Worm (Caenorhabditis elegans): ENCODE results near the gene Y51A2B.2.

Gene Y51A2B.2

DNA sequence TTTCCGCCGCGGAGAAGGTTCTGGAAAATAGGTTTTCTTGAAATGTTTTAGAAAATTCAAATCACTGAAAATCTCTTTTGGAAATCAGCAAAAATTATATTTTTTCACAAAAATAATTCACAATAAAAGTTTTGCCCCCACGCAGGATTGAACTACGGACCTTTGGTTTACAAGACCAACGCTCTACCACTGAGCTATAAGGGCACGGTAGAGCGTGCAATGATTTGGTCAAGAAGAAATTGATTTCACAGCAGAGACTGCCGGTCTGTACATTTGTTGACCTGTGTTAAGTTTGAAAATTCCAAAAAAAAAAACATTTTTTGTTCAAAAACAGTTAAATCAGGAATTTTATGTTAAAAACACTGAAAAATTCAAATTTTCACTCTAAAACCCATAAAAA lies 38.1 kb downstream of the Y51A2B.2 start (continued):
- TF ChIP-seq ztf-28 (GFP tag; IDR thresholded peaks at IDR 0.05), result no peak
- TF ChIP-seq akir-1 (GFP tag; optimal IDR thresholded peaks at IDR 0.05), result no peak
- TF ChIP-seq atf-7 (tag; optimal IDR thresholded peaks at IDR 0.05), result no peak
- no peak for TF ChIP-seq Y67H2A.10 (GFP tag; conservative IDR thresholded peaks at IDR 0.05)
- TF ChIP-seq rec-8 (tag; optimal IDR thresholded peaks at IDR 0.05), result peak in 1 of 2 experiments; percentile 33
- 0 out of 2 replicates have a peak, but pooled peaks have one; percentile 20 for TF ChIP-seq attf-3 (GFP tag; conservative IDR thresholded peaks at IDR 0.05)
- TF ChIP-seq Y53F4B.3 (GFP tag; IDR thresholded peaks at IDR 0.05), result no peak; the same call in 1 of the 2 replicates
- no peak for TF ChIP-seq ceh-58 (GFP tag; IDR thresholded peaks at IDR 0.05)
- peak; percentile 67 for TF ChIP-seq die-1 (tag; optimal IDR thresholded peaks at IDR 0.05)
- TF ChIP-seq ccch-3 (GFP tag; optimal IDR thresholded peaks at IDR 0.05), result no peak
- TF ChIP-seq madf-6 (GFP tag; IDR thresholded peaks at IDR 0.05), result peak; percentile 60; the same call in 1 of the 2 replicates
- TF ChIP-seq hrde-1 (tag; optimal IDR thresholded peaks at IDR 0.05; ENCODE audit: borderline replicate concordance), result no peak
- peak; percentile 23 for TF ChIP-seq F23B12.7 (tag; optimal IDR thresholded peaks at IDR 0.05; ENCODE audit: insufficient read depth)
- TF ChIP-seq T07F8.4 (tag; optimal IDR thresholded peaks at IDR 0.05), result peak; percentile 1
- no peak for TF ChIP-seq cebp-2 (GFP tag; IDR thresholded peaks at IDR 0.05)
- TF ChIP-seq mcd-1 (GFP tag; IDR thresholded peaks at IDR 0.05), result no peak
- no peak for TF ChIP-seq B0035.1 (tag; optimal IDR thresholded peaks at IDR 0.05)
- no peak for TF ChIP-seq egl-18 (GFP tag; IDR thresholded peaks at IDR 0.05)
- TF ChIP-seq dpl-1 (GFP tag; optimal IDR thresholded peaks at IDR 0.05), result no peak
- TF ChIP-seq ZK185.1 (tag; optimal IDR thresholded peaks at IDR 0.05; ENCODE audit: poor library complexity, severe bottlenecking), result no peak
- no peak for TF ChIP-seq F33H1.4 (GFP tag; IDR thresholded peaks at IDR 0.05)
- no peak for TF ChIP-seq F39B2.1 (GFP tag; IDR thresholded peaks at IDR 0.05)
- TF ChIP-seq tlf-1 (GFP tag; optimal IDR thresholded peaks at IDR 0.05), result no peak
- no peak for TF ChIP-seq ceh-40 (GFP tag; IDR thresholded peaks at IDR 0.05)
- peak; percentile 45 for TF ChIP-seq snpc-3.4 (tag; optimal IDR thresholded peaks at IDR 0.05)
- TF ChIP-seq attf-6 (GFP tag; IDR thresholded peaks at IDR 0.05), result no peak
- TF ChIP-seq nhr-90 (tag; optimal IDR thresholded peaks at IDR 0.05), result peak; percentile 52
- no peak for TF ChIP-seq B0019.2 (GFP tag; conservative IDR thresholded peaks at IDR 0.05)
- peak; percentile 54; the same call in 1 of the 2 replicates for TF ChIP-seq C17E4.6 (GFP tag; IDR thresholded peaks at IDR 0.05)
- TF ChIP-seq Y95B8A.8 (GFP tag; IDR thresholded peaks at IDR 0.05), result no peak
- peak; percentile 79 for TF ChIP-seq snpc-1.3 (tag; optimal IDR thresholded peaks at IDR 0.05; ENCODE audit: insufficient read depth)
- TF ChIP-seq ztf-6 (GFP tag; IDR thresholded peaks at IDR 0.05), result no peak
- TF ChIP-seq ztf-26 (tag; optimal IDR thresholded peaks at IDR 0.05), result no peak
- TF ChIP-seq madf-8 (GFP tag; conservative IDR thresholded peaks at IDR 0.05), result no peak
- TF ChIP-seq mes-4 (tag; optimal IDR thresholded peaks at IDR 0.05), result no peak
- TF ChIP-seq B0261.1 (tag; optimal IDR thresholded peaks at IDR 0.05), result peak; percentile 85
- TF ChIP-seq him-1 (tag; optimal IDR thresholded peaks at IDR 0.05), result peak; percentile 70
- no peak for TF ChIP-seq ceh-91 (GFP tag; IDR thresholded peaks at IDR 0.05)
- TF ChIP-seq F22D6.2 (tag; optimal IDR thresholded peaks at IDR 0.05), result no peak
- no peak for TF ChIP-seq egl-44 (GFP tag; IDR thresholded peaks at IDR 0.05)
- TF ChIP-seq C06A6.2 (GFP tag; conservative IDR thresholded peaks at IDR 0.05), result no peak
- no peak for TF ChIP-seq madf-3 (GFP tag; IDR thresholded peaks at IDR 0.05)
- peak; percentile 50 for TF ChIP-seq F49E8.2 (tag; optimal IDR thresholded peaks at IDR 0.05; ENCODE audit: insufficient read depth)
- peak; percentile 60 for TF ChIP-seq snpc-4 (GFP tag; optimal IDR thresholded peaks at IDR 0.05)
- TF ChIP-seq snpc-4 (tag; optimal IDR thresholded peaks at IDR 0.05), result peak in 2 of 4 experiments; percentile 18 to 74
- no peak for TF ChIP-seq lsy-27 (tag; optimal IDR thresholded peaks at IDR 0.05; ENCODE audit: borderline replicate concordance, insufficient read depth)
- peak; percentile 2 for TF ChIP-seq nhr-80 (tag; optimal IDR thresholded peaks at IDR 0.05)

Data from whole organism, young adult.